Fruit fly (Drosophila melanogaster) whole organism, prepupa: Measurements from ENCODE around the gene FoxP.

Experiments
- CG11294 ChIP-seq: fragments of 200-800 bp; sonication (Bioruptor generic); IDR thresholded peaks from 2 replicates; pipeline ENCODE4 v1.3.6; 2022; ENCODE audit warnings: missing biosample characterization, missing genetic modification characterization
- CG11762 ChIP-seq: fragments of 200-800 bp; sonication (Bioruptor generic); optimal IDR thresholded peaks from 3 replicates; lab custom pipeline; 2016; ENCODE audit warnings: missing biosample characterization, missing genetic modification characterization; ENCODE audit not compliant: insufficient read depth
- CG11902 ChIP-seq: fragments of 200-800 bp; sonication (Bioruptor generic); optimal IDR thresholded peaks from 3 replicates; lab custom pipeline; 2016; ENCODE audit warnings: missing biosample characterization, missing genetic modification characterization
- CG15336 ChIP-seq: fragments of 200-800 bp; sonication (Bioruptor generic); IDR thresholded peaks from 2 replicates; pipeline ENCODE4 v1.3.6; 2022; ENCODE audit warnings: missing biosample characterization, missing genetic modification characterization
- CG1621 ChIP-seq: fragments of 200-800 bp; sonication (Bioruptor generic); optimal IDR thresholded peaks from 3 replicates; lab custom pipeline; 2018; ENCODE audit warnings: missing biosample characterization, mild to moderate bottlenecking, missing genetic modification characterization
- CG16779 ChIP-seq: fragments of 200-800 bp; sonication (Bioruptor generic); optimal IDR thresholded peaks from 3 replicates; lab custom pipeline; 2017; ENCODE audit warnings: missing biosample characterization, mild to moderate bottlenecking, missing genetic modification characterization
- CG31627 ChIP-seq: fragments of 200-800 bp; sonication (Bioruptor generic); optimal IDR thresholded peaks from 3 replicates; lab custom pipeline; 2016; ENCODE audit warnings: missing biosample characterization, missing genetic modification characterization
- CG32006 ChIP-seq: fragments of 200-800 bp; sonication (Bioruptor generic); optimal IDR thresholded peaks from 3 replicates; lab custom pipeline; 2017; ENCODE audit warnings: missing biosample characterization, mild to moderate bottlenecking, missing genetic modification characterization
- CG6276 ChIP-seq: fragments of 200-800 bp; sonication (Bioruptor generic); optimal IDR thresholded peaks from 2 replicates; lab custom pipeline; 2017; ENCODE audit warnings: missing biosample characterization, mild to moderate bottlenecking, missing genetic modification characterization
- CG6808 ChIP-seq: fragments of 200-800 bp; sonication (Bioruptor generic); optimal IDR thresholded peaks from 3 replicates; lab custom pipeline; 2017; ENCODE audit warnings: missing biosample characterization, missing genetic modification characterization, mild to moderate bottlenecking, moderate library complexity, missing genetic modification reagents
- CG8119 ChIP-seq: fragments of 200-800 bp; sonication (Bioruptor generic); IDR thresholded peaks from 3 replicates; pipeline ENCODE4 v1.3.6; 2022; ENCODE audit warnings: missing biosample characterization, missing genetic modification characterization
- CG8319 ChIP-seq: fragments of 200-800 bp; sonication (Bioruptor generic); optimal IDR thresholded peaks from 3 replicates; lab custom pipeline; 2016; ENCODE audit warnings: missing biosample characterization, missing genetic modification characterization
- CG8632 ChIP-seq: fragments of 200-800 bp; sonication (Bioruptor generic); optimal IDR thresholded peaks from 3 replicates; lab custom pipeline; 2016; ENCODE audit warnings: missing biosample characterization, missing genetic modification characterization
- CG9139 ChIP-seq: fragments of 200-800 bp; sonication (Bioruptor generic); optimal IDR thresholded peaks from 3 replicates; lab custom pipeline; 2017; ENCODE audit warnings: missing biosample characterization, mild to moderate bottlenecking, missing genetic modification characterization
- Eip75B ChIP-seq: fragments of 200-800 bp; sonication (Bioruptor generic); optimal IDR thresholded peaks from 3 replicates; lab custom pipeline; 2016; ENCODE audit warnings: missing biosample characterization, missing genetic modification characterization
- Eip78C ChIP-seq: fragments of 200-800 bp; sonication (Bioruptor generic); peaks from one replicate; lab custom pipeline; 2016; ENCODE audit warnings: missing biosample characterization, missing genetic modification characterization
- Eip93F ChIP-seq: fragments of 200-800 bp; sonication (Bioruptor generic); optimal IDR thresholded peaks from 2 replicates; lab custom pipeline; 2016; ENCODE audit warnings: missing biosample characterization, mild to moderate bottlenecking, missing genetic modification characterization
- Hr38 ChIP-seq: sonication (Bioruptor generic); optimal IDR thresholded peaks from 2 replicates; lab custom pipeline; 2016; ENCODE audit warnings: missing biosample characterization, missing genetic modification characterization
- Hr39 ChIP-seq: fragments of 200-800 bp; sonication (Bioruptor generic); optimal IDR thresholded peaks from 2 replicates; lab custom pipeline; 2016; ENCODE audit warnings: missing biosample characterization, missing genetic modification characterization
- Lpt ChIP-seq: fragments of 200-800 bp; sonication (Bioruptor generic); optimal IDR thresholded peaks from 3 replicates; lab custom pipeline; 2016; ENCODE audit warnings: missing biosample characterization, missing genetic modification characterization
- Met ChIP-seq: fragments of 200-800 bp; sonication (Bioruptor generic); optimal IDR thresholded peaks from 3 replicates; lab custom pipeline; 2016; ENCODE audit warnings: missing biosample characterization, missing genetic modification characterization
- Smox ChIP-seq: fragments of 200-800 bp; sonication (Bioruptor generic); optimal IDR thresholded peaks from 3 replicates; lab custom pipeline; 2016; ENCODE audit warnings: missing biosample characterization, missing genetic modification characterization
- Sox102F ChIP-seq: fragments of 200-800 bp; sonication (Bioruptor generic); optimal IDR thresholded peaks from 2 replicates; lab custom pipeline; 2016; ENCODE audit warnings: missing biosample characterization, mild to moderate bottlenecking, missing genetic modification characterization
- Sox14 ChIP-seq: fragments of 200-800 bp; sonication (Bioruptor generic); optimal IDR thresholded peaks from 3 replicates; lab custom pipeline; 2016; ENCODE audit warnings: missing biosample characterization, missing genetic modification characterization
- achi ChIP-seq: fragments of 200-800 bp; sonication (Bioruptor generic); optimal IDR thresholded peaks from 3 replicates; lab custom pipeline; 2016; ENCODE audit warnings: missing biosample characterization, missing genetic modification characterization
- acj6 ChIP-seq: fragments of 200-800 bp; sonication (Bioruptor generic); optimal IDR thresholded peaks from 3 replicates; lab custom pipeline; 2016; ENCODE audit warnings: missing biosample characterization, missing genetic modification characterization
- dac ChIP-seq: fragments of 200-800 bp; sonication (Bioruptor generic); optimal IDR thresholded peaks from 2 replicates; lab custom pipeline; 2017; ENCODE audit warnings: missing biosample characterization, mild to moderate bottlenecking, missing genetic modification characterization
- dsx ChIP-seq: fragments of 200-800 bp; optimal IDR thresholded peaks from 3 replicates; lab custom pipeline; 2019; ENCODE audit warnings: missing biosample characterization, mild to moderate bottlenecking, missing genetic modification characterization, moderate library complexity; ENCODE audit not compliant: poor library complexity, severe bottlenecking
- fd59A ChIP-seq: fragments of 200-800 bp; sonication (Bioruptor generic); optimal IDR thresholded peaks from 2 replicates; lab custom pipeline; 2017; ENCODE audit warnings: missing biosample characterization, mild to moderate bottlenecking, missing genetic modification characterization, missing genetic modification reagents
- fkh ChIP-seq: fragments of 200-800 bp; sonication (Bioruptor generic); optimal IDR thresholded peaks from 3 replicates; lab custom pipeline; 2017; ENCODE audit warnings: missing biosample characterization, mild to moderate bottlenecking, missing genetic modification characterization, moderate library complexity
- lz ChIP-seq: fragments of 200-800 bp; sonication (Bioruptor generic); optimal IDR thresholded peaks from 3 replicates; lab custom pipeline; 2016; ENCODE audit warnings: missing biosample characterization, missing genetic modification characterization
- ss ChIP-seq, 2 experiments: fragments of 200-800 bp; sonication (Bioruptor generic); optimal IDR thresholded peaks; 2 replicates in 1 of 2; 3 replicates in 1 of 2; lab custom pipeline; 2017 to 2018; ENCODE audit warnings: mild to moderate bottlenecking in 2 of 2, missing biosample characterization in 2 of 2, missing genetic modification characterization in 2 of 2, moderate library complexity in 1 of 2
- svp ChIP-seq: fragments of 200-800 bp; sonication (Bioruptor generic); peaks from one replicate; lab custom pipeline; 2016; ENCODE audit warnings: missing biosample characterization, missing genetic modification characterization
- topi ChIP-seq: fragments of 200-800 bp; sonication (Bioruptor generic); optimal IDR thresholded peaks from 3 replicates; lab custom pipeline; 2016; ENCODE audit warnings: missing biosample characterization, missing genetic modification characterization
- vri ChIP-seq: fragments of 200-800 bp; sonication (Bioruptor generic); optimal IDR thresholded peaks from 3 replicates; lab custom pipeline; 2016; ENCODE audit warnings: missing biosample characterization, mild to moderate bottlenecking, missing genetic modification characterization

Gene FoxP

DNA sequence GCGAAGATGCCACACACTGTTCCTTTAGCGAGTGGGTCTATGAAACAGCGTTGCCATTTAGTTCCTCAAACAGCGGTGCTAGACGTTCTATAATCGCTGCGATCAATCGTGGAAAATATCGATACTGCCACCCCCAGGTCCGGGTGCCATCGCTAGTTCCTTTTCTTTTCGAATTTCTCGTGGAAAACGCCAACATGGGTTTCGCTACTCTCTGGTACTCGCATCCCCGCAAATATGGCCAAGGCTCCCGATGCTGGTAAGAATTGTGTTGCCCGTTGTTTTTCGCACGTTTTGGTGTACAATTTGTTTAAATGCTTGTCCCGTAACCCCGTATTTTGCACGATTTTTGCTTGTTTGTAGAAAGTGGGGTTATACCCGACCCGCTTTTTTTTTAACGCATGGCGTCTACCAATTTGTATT lies 47.3 kb upstream of the FoxP start, which contains the start of gene RpS29 (continued):
- TF ChIP-seq Eip93F (GFP tag; lab: Kevin White, UChicago), result no peak
- no peak for TF ChIP-seq CG11762 (GFP tag; lab: Kevin White, UChicago)
- peak; percentile 67 for TF ChIP-seq svp (GFP tag; lab: Kevin White, UChicago)
- no peak for TF ChIP-seq dac (GFP tag; lab: Kevin White, UChicago)
- no peak for TF ChIP-seq CG15336 (GFP tag; lab: Robert Waterston, UW)
- TF ChIP-seq CG6808 (GFP tag; lab: Kevin White, UChicago), result peak; percentile 42
- no peak for TF ChIP-seq fkh (GFP tag; lab: Kevin White, UChicago)
- TF ChIP-seq ss (GFP tag; optimal IDR thresholded peaks at IDR 0.05; lab: Kevin White, UChicago), result peak; percentile 38 to 71
- no peak for TF ChIP-seq CG11294 (GFP tag; lab: Robert Waterston, UW)
- peak; percentile 26 for TF ChIP-seq CG11902 (GFP tag; lab: Kevin White, UChicago)
- no peak for TF ChIP-seq Met
- TF ChIP-seq Lpt (GFP tag; lab: Kevin White, UChicago), result no peak
- peak; percentile 76 for TF ChIP-seq topi (GFP tag; lab: Kevin White, UChicago)
- peak; percentile 72 for TF ChIP-seq CG1621 (tag; lab: Kevin White, UChicago)
- TF ChIP-seq Smox, result no peak
- TF ChIP-seq CG32006 (GFP tag; lab: Kevin White, UChicago), result no peak
- TF ChIP-seq Hr39 (GFP tag; lab: Kevin White, UChicago), result peak; percentile 65
- TF ChIP-seq achi (GFP tag; lab: Kevin White, UChicago), result peak; percentile 29
- peak; percentile 34 for TF ChIP-seq CG9139
- peak; percentile 50 for TF ChIP-seq Sox102F (GFP tag; lab: Kevin White, UChicago)
- peak; percentile 55 for TF ChIP-seq acj6 (GFP tag; lab: Kevin White, UChicago)
- peak; percentile 5 for TF ChIP-seq dsx (GFP tag; lab: Kevin White, UChicago)
- TF ChIP-seq CG31627, result peak; percentile 76
- TF ChIP-seq lz (GFP tag; lab: Kevin White, UChicago), result peak; percentile 70
- no peak for TF ChIP-seq CG8632
- TF ChIP-seq Sox14, result peak; percentile 62

DNA sequence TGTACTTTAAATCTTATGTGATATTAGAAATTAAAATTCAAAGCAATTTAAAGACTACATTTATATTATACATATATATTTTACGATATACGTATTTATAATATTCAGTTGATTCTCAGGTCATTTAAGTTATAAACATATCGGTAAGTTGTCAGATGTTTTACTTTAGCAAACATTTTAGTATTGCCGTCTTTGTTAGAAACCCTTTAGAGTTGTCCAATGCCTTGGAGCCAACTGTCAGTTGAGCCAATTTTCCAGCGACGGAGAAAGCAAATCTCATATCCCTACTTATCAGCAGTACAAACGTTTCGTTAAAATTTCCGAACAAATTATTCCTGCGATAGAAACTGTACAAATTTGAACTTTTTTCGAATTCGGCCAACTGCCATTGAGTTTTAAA lies 44.1 kb upstream of the FoxP start, which contains the start of gene topi:
Gene topi, plus strand, starts transcription at position 301 of the 400 bp plus-strand sequence.
- TF ChIP-seq topi (GFP tag; lab: Kevin White, UChicago), result no peak
- no peak for TF ChIP-seq fd59A (GFP tag; lab: Kevin White, UChicago)
- no peak for TF ChIP-seq CG6276
- TF ChIP-seq acj6 (GFP tag; lab: Kevin White, UChicago), result no peak
- no peak for TF ChIP-seq dsx (GFP tag; lab: Kevin White, UChicago)
- TF ChIP-seq CG16779 (tag; lab: Kevin White, UChicago), result no peak
- TF ChIP-seq Hr38 (GFP tag; lab: Kevin White, UChicago), result no peak

DNA sequence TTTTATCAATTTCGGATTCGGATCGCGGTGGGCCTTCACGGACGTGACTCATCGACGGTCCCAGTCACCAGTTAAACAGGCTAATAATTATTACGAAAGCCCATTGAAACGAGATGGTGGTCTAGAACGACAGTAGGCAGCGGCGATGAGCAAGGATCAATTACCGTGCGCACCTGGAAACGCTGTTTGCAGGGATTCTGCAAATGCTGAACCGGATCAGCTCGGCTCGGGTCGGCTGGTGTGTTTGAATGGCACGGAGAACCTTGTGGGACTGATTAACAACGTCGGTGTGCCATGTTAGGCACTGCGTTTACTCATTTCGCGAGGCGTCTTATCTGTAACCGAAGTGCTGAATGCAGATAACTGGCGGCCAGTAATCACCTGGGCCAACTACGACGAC lies 43.5 kb upstream of the FoxP start, which contains the start of gene Whamy:
Gene Whamy, minus strand, starts transcription at position 273 of the 400 bp plus-strand sequence.
- TF ChIP-seq Sox14 (no peak), Eip78C (GFP tag; lab: Kevin White, UChicago) (peak; percentile 26), ss (GFP tag; optimal IDR thresholded peaks at IDR 0.05; lab: Kevin White, UChicago) (peak in 1 of 2 experiments; percentile 8), vri (GFP tag; lab: Kevin White, UChicago) (peak; percentile 88), CG8119 (GFP tag; lab: Robert Waterston, UW) (no peak), CG8319 (no peak), CG16779 (tag; lab: Kevin White, UChicago) (peak; percentile 12), Eip75B (no peak), CG11902 (GFP tag; lab: Kevin White, UChicago) (no peak), CG32006 (GFP tag; lab: Kevin White, UChicago) (no peak), svp (GFP tag; lab: Kevin White, UChicago) (peak; percentile 72), topi (GFP tag; lab: Kevin White, UChicago) (peak; percentile 13)
- TF ChIP-seq, all 60 proteins: peak for 6
